Worm (Caenorhabditis elegans) whole organism, L4 larva: ENCODE measurements around the gene lin-26.

Experiments
- D1046.2 ChIP-seq: fragments of 200-800 bp; sonication (Bioruptor generic); IDR thresholded peaks from 2 replicates; pipeline ENCODE4 v1.3.6; 2022; ENCODE audit warnings: missing genetic modification characterization, missing compliant biosample characterization
- R02D3.7 ChIP-seq: fragments of 150-350 bp; sonication (generic microtip); optimal IDR thresholded peaks from 3 replicates; lab custom pipeline; 2014; ENCODE audit warnings: missing biosample characterization, missing genetic modification characterization
- T26A8.4 ChIP-seq: fragments of 200-800 bp; sonication (Bioruptor generic); IDR thresholded peaks from 2 replicates; pipeline ENCODE4 v1.3.6; 2022; ENCODE audit warnings: missing genetic modification characterization, missing compliant biosample characterization
- Y5F2A.4 ChIP-seq: fragments of 200-800 bp; sonication (Bioruptor generic); optimal IDR thresholded peaks from 2 replicates; lab custom pipeline; 2018; ENCODE audit warnings: mild to moderate bottlenecking, missing genetic modification characterization, missing compliant biosample characterization
- Y75B8A.6 ChIP-seq: fragments of 200-800 bp; sonication (Bioruptor generic); IDR thresholded peaks from 2 replicates; pipeline ENCODE4 v1.3.6; 2022; ENCODE audit warnings: missing genetic modification reagents, missing genetic modification characterization, missing compliant biosample characterization
- ZK337.2 ChIP-seq: fragments of 200-800 bp; sonication (Bioruptor generic); IDR thresholded peaks from 2 replicates; pipeline ENCODE4 v1.3.6; 2022; ENCODE audit warnings: missing genetic modification reagents, missing genetic modification characterization, missing compliant biosample characterization
- aha-1 ChIP-seq: fragments of 150-350 bp; peaks from one replicate; lab custom pipeline; 2014; ENCODE audit warnings: missing biosample characterization, missing genetic modification characterization
- arid-1 ChIP-seq: fragments of 200-800 bp; sonication (Bioruptor generic); conservative IDR thresholded peaks from 2 replicates; pipeline ENCODE4 v1.3.6; 2022; ENCODE audit warnings: missing genetic modification reagents, missing genetic modification characterization, missing compliant biosample characterization
- attf-4 ChIP-seq: sonication (generic microtip); optimal IDR thresholded peaks from 3 replicates; lab custom pipeline; 2017; ENCODE audit warnings: missing biosample characterization, missing genetic modification characterization
- ceh-20 ChIP-seq: fragments of 200-800 bp; sonication (Bioruptor generic); IDR thresholded peaks from 2 replicates; pipeline ENCODE4 v1.3.6; 2022; ENCODE audit warnings: missing genetic modification reagents, missing genetic modification characterization, missing compliant biosample characterization
- ceh-82 ChIP-seq: sonication (generic microtip); optimal IDR thresholded peaks from 2 replicates; lab custom pipeline; 2017; ENCODE audit warnings: missing biosample characterization, missing genetic modification characterization
- daf-16 ChIP-seq, 3 experiments: sonication (generic microtip); optimal IDR thresholded peaks; 2 replicates each; lab custom pipeline; 2016 to 2017; ENCODE audit warnings: missing genetic modification characterization in 3 of 3, missing genetic modification reagents in 3 of 3, mild to moderate bottlenecking in 2 of 3, missing compliant biosample characterization in 2 of 3, missing biosample characterization in 1 of 3, moderate library complexity in 1 of 3
- daf-8 ChIP-seq: fragments of 200-800 bp; sonication (Bioruptor generic); IDR thresholded peaks from 2 replicates; pipeline ENCODE4 v1.3.6; 2022; ENCODE audit warnings: missing genetic modification characterization, missing compliant biosample characterization
- dmd-6 ChIP-seq: fragments of 200-800 bp; sonication (Bioruptor generic); IDR thresholded peaks from 2 replicates; pipeline ENCODE4 v1.3.6; 2022; ENCODE audit warnings: missing genetic modification reagents, missing genetic modification characterization, missing compliant biosample characterization
- duxl-1 ChIP-seq: sonication (generic microtip); optimal IDR thresholded peaks from 2 replicates; lab custom pipeline; 2016; ENCODE audit warnings: mild to moderate bottlenecking, missing genetic modification characterization, moderate library complexity, missing compliant biosample characterization; ENCODE audit not compliant: poor library complexity
- fkh-10 ChIP-seq: fragments of 150-350 bp; optimal IDR thresholded peaks from 2 replicates; lab custom pipeline; 2014; ENCODE audit warnings: missing biosample characterization, missing genetic modification reagents, missing genetic modification characterization
- fos-1 ChIP-seq: fragments of 150-350 bp; optimal IDR thresholded peaks from 2 replicates; lab custom pipeline; 2014; ENCODE audit warnings: missing biosample characterization, missing genetic modification characterization
- hlh-11 ChIP-seq: fragments of 200-800 bp; sonication (Bioruptor generic); optimal IDR thresholded peaks from 2 replicates; lab custom pipeline; 2018; ENCODE audit warnings: mild to moderate bottlenecking, missing genetic modification characterization, missing compliant biosample characterization
- hlh-30 ChIP-seq: sonication (generic microtip); optimal IDR thresholded peaks from 2 replicates; lab custom pipeline; 2017; ENCODE audit warnings: antibody characterized with exemption, mild to moderate bottlenecking, missing genetic modification characterization, missing compliant biosample characterization; ENCODE audit not compliant: insufficient read depth
- hmg-1.1 ChIP-seq: fragments of 200-800 bp; sonication (Bioruptor generic); IDR thresholded peaks from 2 replicates; pipeline ENCODE4 v1.3.6; 2022; ENCODE audit warnings: missing genetic modification reagents, missing genetic modification characterization, missing compliant biosample characterization
- jun-1 ChIP-seq: fragments of 150-350 bp; optimal IDR thresholded peaks from 2 replicates; lab custom pipeline; 2014; ENCODE audit warnings: missing biosample characterization, missing genetic modification reagents, missing genetic modification characterization
- lim-7 ChIP-seq: fragments of 200-800 bp; sonication (Bioruptor generic); IDR thresholded peaks from 2 replicates; pipeline ENCODE4 v1.3.6; 2022; ENCODE audit warnings: missing genetic modification characterization, missing compliant biosample characterization
- lin-15B ChIP-seq: fragments of 150-350 bp; sonication (generic microtip); optimal IDR thresholded peaks from 3 replicates; lab custom pipeline; 2014; ENCODE audit warnings: missing biosample characterization, missing genetic modification characterization
- lin-29 ChIP-seq: fragments of 200-800 bp; sonication (Bioruptor generic); IDR thresholded peaks from 2 replicates; pipeline ENCODE4 v1.3.6; 2022; ENCODE audit warnings: missing genetic modification reagents, missing genetic modification characterization, missing compliant biosample characterization
- madf-9 ChIP-seq: fragments of 200-800 bp; sonication (Bioruptor generic); conservative IDR thresholded peaks from 2 replicates; pipeline ENCODE4 v1.3.6; 2022; ENCODE audit warnings: missing genetic modification reagents, missing genetic modification characterization, missing compliant biosample characterization
- mdt-29 ChIP-seq: fragments of 200-800 bp; sonication (Bioruptor generic); IDR thresholded peaks from 2 replicates; pipeline ENCODE4 v1.3.6; 2022; ENCODE audit warnings: missing genetic modification reagents, missing genetic modification characterization, missing compliant biosample characterization
- mep-1 ChIP-seq: fragments of 150-350 bp; sonication (generic microtip); optimal IDR thresholded peaks from 3 replicates; lab custom pipeline; 2014; ENCODE audit warnings: missing biosample characterization, missing genetic modification characterization
- mxl-3 ChIP-seq: fragments of 200-800 bp; sonication (Bioruptor generic); optimal IDR thresholded peaks from 2 replicates; lab custom pipeline; 2018; ENCODE audit warnings: mild to moderate bottlenecking, missing genetic modification characterization, missing compliant biosample characterization
- nhr-11 ChIP-seq: fragments of 150-350 bp; optimal IDR thresholded peaks from 2 replicates; lab custom pipeline; 2014; ENCODE audit warnings: missing biosample characterization, missing genetic modification characterization
- nhr-28 ChIP-seq: fragments of 150-350 bp; optimal IDR thresholded peaks from 2 replicates; lab custom pipeline; 2014; ENCODE audit warnings: missing biosample characterization, missing genetic modification characterization
- nhr-41 ChIP-seq: fragments of 200-800 bp; sonication (Bioruptor generic); IDR thresholded peaks from 2 replicates; pipeline ENCODE4 v1.3.6; 2022; ENCODE audit warnings: missing genetic modification reagents, missing genetic modification characterization, missing compliant biosample characterization
- nhr-42 ChIP-seq: fragments of 200-800 bp; sonication (Bioruptor generic); IDR thresholded peaks from 2 replicates; pipeline ENCODE4 v1.3.6; 2022; ENCODE audit warnings: missing genetic modification characterization, missing compliant biosample characterization
- nhr-77 ChIP-seq: fragments of 150-350 bp; optimal IDR thresholded peaks from 2 replicates; lab custom pipeline; 2014; ENCODE audit warnings: missing biosample characterization, missing genetic modification characterization
- php-3 ChIP-seq: fragments of 200-800 bp; sonication (Bioruptor generic); IDR thresholded peaks from 2 replicates; pipeline ENCODE4 v1.3.6; 2022; ENCODE audit warnings: missing genetic modification reagents, missing genetic modification characterization, missing compliant biosample characterization
- pqm-1 ChIP-seq: sonication (generic microtip); optimal IDR thresholded peaks from 2 replicates; lab custom pipeline; 2017; ENCODE audit warnings: missing biosample characterization, missing genetic modification characterization
- rbr-2 ChIP-seq: sonication (generic microtip); optimal IDR thresholded peaks from 2 replicates; lab custom pipeline; 2016; ENCODE audit warnings: missing genotype, missing genetic modification characterization, missing compliant biosample characterization
- set-16 ChIP-seq: fragments of 200-800 bp; sonication (Bioruptor generic); IDR thresholded peaks from 2 replicates; pipeline ENCODE4 v1.3.6; 2022; ENCODE audit warnings: missing genetic modification reagents, missing genetic modification characterization, missing compliant biosample characterization
- tra-1 ChIP-seq: fragments of 200-800 bp; sonication (Bioruptor generic); IDR thresholded peaks from 2 replicates; pipeline ENCODE4 v1.3.6; 2022; ENCODE audit warnings: missing genetic modification reagents, missing genetic modification characterization, missing compliant biosample characterization
- unc-62 ChIP-seq, 3 experiments: fragments of 150-350 bp in 1 of 3; sonication (generic microtip); optimal IDR thresholded peaks in 2 of 3; peaks in 1 of 3; 1 replicate in 1 of 3; 2 replicates in 2 of 3; lab custom pipeline; 2014 to 2017; ENCODE audit warnings: missing biosample characterization in 3 of 3, missing genetic modification characterization in 3 of 3, missing genetic modification reagents in 3 of 3, missing genotype in 1 of 3
- vab-7 ChIP-seq: fragments of 200-800 bp; sonication (Bioruptor generic); IDR thresholded peaks from 2 replicates; pipeline ENCODE4 v1.3.6; 2022; ENCODE audit warnings: missing genetic modification reagents, missing genetic modification characterization, missing compliant biosample characterization
- ztf-7 ChIP-seq: fragments of 150-350 bp; optimal IDR thresholded peaks from 2 replicates; lab custom pipeline; 2014; ENCODE audit warnings: missing biosample characterization, missing genetic modification characterization

lin-26 gene

DNA sequence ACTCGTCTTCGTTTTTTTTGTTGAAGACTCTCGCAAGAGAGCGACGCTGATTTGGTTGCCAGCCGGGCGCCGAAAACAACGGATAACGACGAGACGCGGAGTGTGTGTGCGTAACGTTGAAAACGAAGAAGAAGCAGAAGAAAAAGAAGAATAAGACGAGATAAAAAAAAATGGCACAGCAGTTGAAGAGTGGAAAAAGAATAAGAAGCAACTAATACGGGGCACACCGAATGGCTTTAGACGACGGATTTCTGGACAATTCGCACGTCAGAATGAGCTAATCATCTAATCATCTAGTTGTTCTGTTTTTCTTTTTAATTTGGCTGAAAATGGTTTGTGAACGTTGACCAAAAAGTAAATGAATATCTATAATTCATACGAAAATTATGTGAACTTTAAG is 45.1 kb upstream of the lin-26 start:
- TF ChIP-seq Y75B8A.6 (GFP tag; lab: Robert Waterston, UW) (no peak), aha-1 (tag; lab: Kevin White, UChicago) (peak; percentile 64)
- TF ChIP-seq, all 104 proteins: peak for 1

DNA sequence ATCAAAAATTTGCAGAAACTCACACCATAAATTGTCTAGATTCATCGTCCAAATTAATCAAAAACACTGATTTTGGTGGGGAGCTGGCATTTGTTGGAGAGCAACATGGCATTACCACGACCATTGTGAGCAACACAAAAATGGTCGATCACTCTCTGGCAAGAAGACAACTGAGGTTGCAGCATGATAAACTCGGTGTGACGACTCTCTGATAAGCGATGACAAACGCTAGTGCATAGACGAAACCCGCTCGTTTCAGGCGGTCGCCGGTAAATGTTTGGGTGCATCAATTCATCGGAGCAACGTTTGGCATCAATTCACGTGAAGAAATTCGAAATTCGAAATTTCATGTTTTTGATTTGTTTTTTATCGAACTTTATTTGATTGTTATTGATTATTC is 43.0 kb upstream of the lin-26 start:
- TF ChIP-seq ztf-7 (no peak), nhr-42 (GFP tag; lab: Robert Waterston, UW) (no peak), mxl-3 (GFP tag; lab: Kevin White, UChicago) (peak; percentile 50), R02D3.7 (tag; lab: Kevin White, UChicago) (no peak), pqm-1 (tag; lab: Kevin White, UChicago) (peak; percentile 65), tra-1 (GFP tag; lab: Robert Waterston, UW) (0 out of 2 replicates have a peak, but pooled peaks have one; percentile 7), nhr-28 (peak; percentile 10), aha-1 (tag; lab: Kevin White, UChicago) (peak; percentile 58), dmd-6 (GFP tag; lab: Robert Waterston, UW) (peak; percentile 85), fos-1 (tag; lab: Kevin White, UChicago) (no peak), lim-7 (GFP tag; lab: Robert Waterston, UW) (no peak), Y5F2A.4 (GFP tag; lab: Kevin White, UChicago) (no peak), fkh-10 (GFP tag; lab: Kevin White, UChicago) (no peak), hlh-11 (tag; lab: Kevin White, UChicago) (peak; percentile 74), mdt-29 (GFP tag; lab: Robert Waterston, UW) (0 out of 2 replicates have a peak, but pooled peaks have one; percentile 18), daf-16 (GFP tag; optimal IDR thresholded peaks at IDR 0.05; lab: Kevin White, UChicago) (no peak), daf-16 (tag; optimal IDR thresholded peaks at IDR 0.05; lab: Kevin White, UChicago) (peak; percentile 37), lin-15B (tag; lab: Kevin White, UChicago) (no peak), madf-9 (GFP tag; lab: Robert Waterston, UW) (no peak), ceh-20 (GFP tag; lab: Robert Waterston, UW) (no peak), hlh-30 (tag; lab: Kevin White, UChicago) (peak; percentile 13), daf-8 (GFP tag; lab: Robert Waterston, UW) (no peak), rbr-2 (tag; lab: Kevin White, UChicago) (no peak), D1046.2 (GFP tag; lab: Robert Waterston, UW) (0 out of 2 replicates have a peak, but pooled peaks have one; percentile 34), arid-1 (no peak)

DNA sequence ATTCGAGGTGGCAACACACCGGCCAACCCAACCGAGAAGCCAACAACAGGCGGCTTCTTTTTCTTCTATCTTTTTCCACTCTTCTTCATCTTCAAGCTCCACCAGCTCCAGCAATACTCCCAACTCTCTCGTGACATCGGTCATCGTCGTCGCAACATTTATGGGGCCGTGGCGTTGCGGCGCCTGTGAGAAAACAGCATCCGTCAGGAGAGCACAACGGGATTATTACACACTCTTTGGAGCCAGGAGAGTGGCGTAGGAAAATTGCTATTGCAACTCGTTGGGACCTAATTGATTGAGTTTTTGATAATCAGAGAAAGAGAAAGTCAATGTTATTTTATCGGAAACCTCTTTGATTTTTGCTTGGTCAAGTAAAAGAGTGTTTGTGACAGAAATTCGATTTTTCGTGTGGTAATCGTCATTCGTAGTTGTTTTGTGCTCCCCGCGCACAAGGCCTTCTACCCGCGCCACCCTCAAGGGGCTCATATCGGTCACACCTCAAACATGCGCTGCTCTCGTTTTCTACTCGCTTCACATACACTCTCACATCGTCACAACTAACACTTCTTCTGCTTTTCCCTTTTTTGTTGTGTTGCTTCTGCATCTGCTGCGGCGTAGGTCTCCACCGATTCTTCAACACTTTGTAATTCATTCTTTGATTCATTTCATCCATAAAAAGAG is 41.7 kb upstream of the lin-26 start:
- peak in 1 of 2 experiments; percentile 92 for TF ChIP-seq unc-62 (GFP tag; optimal IDR thresholded peaks at IDR 0.05 in 1 of 2; lab: Kevin White, UChicago)
- no peak for TF ChIP-seq unc-62 (tag; optimal IDR thresholded peaks at IDR 0.05; lab: Kevin White, UChicago)
- no peak for TF ChIP-seq ceh-82
- TF ChIP-seq nhr-41, result no peak
- TF ChIP-seq vab-7 (GFP tag; lab: Robert Waterston, UW), result no peak
- TF ChIP-seq lin-29 (GFP tag; lab: Robert Waterston, UW), result no peak
- TF ChIP-seq php-3 (GFP tag; lab: Robert Waterston, UW), result no peak
- no peak for TF ChIP-seq duxl-1 (tag; lab: Kevin White, UChicago)
- TF ChIP-seq T26A8.4 (GFP tag; lab: Robert Waterston, UW), result no peak
- no peak for TF ChIP-seq jun-1
- TF ChIP-seq nhr-77 (tag; lab: Kevin White, UChicago), result no peak
- peak; percentile 6 for TF ChIP-seq mep-1 (tag; lab: Kevin White, UChicago)
- peak; percentile 64 for TF ChIP-seq nhr-11 (tag; lab: Kevin White, UChicago)
- no peak for TF ChIP-seq hmg-1.1 (GFP tag; lab: Robert Waterston, UW)
- no peak for TF ChIP-seq attf-4 (tag; lab: Kevin White, UChicago)
- TF ChIP-seq ZK337.2 (GFP tag; lab: Robert Waterston, UW), result no peak
- TF ChIP-seq hlh-11 (tag; lab: Kevin White, UChicago), result peak; percentile 33
- TF ChIP-seq set-16 (GFP tag; lab: Robert Waterston, UW), result 0 out of 2 replicates have a peak, but pooled peaks have one; percentile 9
- peak; percentile 51 for TF ChIP-seq hlh-30 (tag; lab: Kevin White, UChicago)
- TF ChIP-seq mxl-3 (GFP tag; lab: Kevin White, UChicago), result no peak
